Fruit fly (Drosophila melanogaster): ENCODE measurements around the gene Oli.

Gene Oli

DNA sequence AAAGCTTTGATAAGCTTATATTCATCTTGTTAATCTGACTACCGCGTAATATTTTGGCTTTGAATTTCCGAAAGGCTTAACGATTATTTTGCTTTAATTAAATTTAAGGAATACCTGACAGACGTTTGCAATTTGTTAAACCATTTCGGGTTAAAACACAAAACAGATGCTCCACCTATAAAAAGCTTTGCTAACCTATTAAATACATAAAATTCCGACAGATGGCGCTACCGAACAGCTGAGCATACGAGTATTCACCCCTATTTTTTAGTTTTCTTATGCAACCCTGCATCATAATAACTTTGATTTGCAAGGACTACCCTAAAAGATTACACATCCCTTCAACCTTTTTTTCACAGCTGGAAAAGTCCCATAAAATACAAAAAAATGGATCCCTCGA lies 869 bp downstream of the Oli start (continued):
- TF ChIP-seq abd-A (tag; optimal IDR thresholded peaks at IDR 0.05) (peak; percentile 66), CG15601 (tag; optimal IDR thresholded peaks at IDR 0.05) (peak; percentile 21), CG10209 (GFP tag; optimal IDR thresholded peaks at IDR 0.05) (peak; percentile 2), nmo (GFP tag; optimal IDR thresholded peaks at IDR 0.05) (peak; percentile 42), CG14441 (GFP tag; IDR thresholded peaks at IDR 0.05) (peak; percentile 25; the same call in 1 of the 2 replicates), CG17359 (tag; optimal IDR thresholded peaks at IDR 0.05) (peak; percentile 15), Rfx (GFP tag; IDR thresholded peaks at IDR 0.05) (peak; percentile 55; the same call in 1 of the 2 replicates), dysf (GFP tag; IDR thresholded peaks at IDR 0.05) (peak; percentile 41; the same call in 2 of the 3 replicates), cg (GFP tag; optimal IDR thresholded peaks at IDR 0.05) (no peak), CG18262 (tag; optimal IDR thresholded peaks at IDR 0.05) (peak; percentile 42), Myb (GFP tag; optimal IDR thresholded peaks at IDR 0.05) (peak; percentile 6), Fer1 (GFP tag; optimal IDR thresholded peaks at IDR 0.05) (peak; percentile 1), scrt (GFP tag; optimal IDR thresholded peaks at IDR 0.05) (peak; percentile 29), CG10267 (tag; optimal IDR thresholded peaks at IDR 0.05) (peak; percentile 16), sens (GFP tag) (peak; percentile 76), CG12219 (GFP tag; optimal IDR thresholded peaks at IDR 0.05) (no peak), CG1233 (GFP tag; optimal IDR thresholded peaks at IDR 0.05) (peak; percentile 18), lmd (GFP tag; IDR thresholded peaks at IDR 0.05) (peak; percentile 34; the same call in 1 of the 2 replicates), sr (GFP tag; IDR thresholded peaks at IDR 0.05) (no peak), CG30431 (GFP tag; optimal IDR thresholded peaks at IDR 0.05) (no peak), CG7928 (GFP tag; optimal IDR thresholded peaks at IDR 0.05) (peak; percentile 75), crp (GFP tag; optimal IDR thresholded peaks at IDR 0.05) (peak in 1 of 2 experiments; percentile 75), HHEX (GFP tag; optimal IDR thresholded peaks at IDR 0.05) (peak; percentile 14), chinmo (GFP tag; IDR thresholded peaks at IDR 0.05; ENCODE audit: partially characterized antibody) (0 out of 4 replicates have a peak, but pooled peaks have one; percentile 8), CG18476 (GFP tag; optimal IDR thresholded peaks at IDR 0.05) (no peak), psq (GFP tag; optimal IDR thresholded peaks at IDR 0.05) (no peak), crc (GFP tag; optimal IDR thresholded peaks at IDR 0.05) (no peak), sisA (GFP tag; IDR thresholded peaks at IDR 0.05) (peak; percentile 31; the same call in 1 of the 2 replicates), CG17568 (GFP tag; optimal IDR thresholded peaks at IDR 0.05) (peak; percentile 5), Fer3 (tag; optimal IDR thresholded peaks at IDR 0.05) (peak; percentile 5), tup (GFP tag; optimal IDR thresholded peaks at IDR 0.05) (no peak), vvl (GFP tag; IDR thresholded peaks at IDR 0.05) (peak; percentile 18; the same call in 1 of the 2 replicates), Sox100B (GFP tag; optimal IDR thresholded peaks at IDR 0.05) (peak; percentile 32), nerfin-1 (tag; optimal IDR thresholded peaks at IDR 0.05) (peak; percentile 57), sna (GFP tag; IDR thresholded peaks at IDR 0.05; ENCODE audit: partially characterized antibody) (no peak), NfI (GFP tag; optimal IDR thresholded peaks at IDR 0.05) (peak; percentile 33), CG17829 (tag; optimal IDR thresholded peaks at IDR 0.05) (peak; percentile 33), pzg (GFP tag; optimal IDR thresholded peaks at IDR 0.05) (peak; percentile 22), Ssrp (tag; optimal IDR thresholded peaks at IDR 0.05) (peak; percentile 13), Trl (optimal IDR thresholded peaks at IDR 0.05) (no peak), Trl (GFP tag; optimal IDR thresholded peaks at IDR 0.05) (peak; percentile 40), dmrt11E (tag; optimal IDR thresholded peaks at IDR 0.05) (peak; percentile 5), Pdp1 (GFP tag; optimal IDR thresholded peaks at IDR 0.05) (peak in 1 of 2 experiments; percentile 42), gsb-n (tag; optimal IDR thresholded peaks at IDR 0.05) (peak; percentile 7), Nf-YC (tag; optimal IDR thresholded peaks at IDR 0.05) (peak; percentile 28), NC2α (GFP tag; optimal IDR thresholded peaks at IDR 0.05) (no peak), Optix (GFP tag; IDR thresholded peaks at IDR 0.05) (0 out of 3 replicates have a peak, but pooled peaks have one; percentile 60), seq (GFP tag; IDR thresholded peaks at IDR 0.05) (peak; percentile 72), Med (GFP tag) (peak; percentile 87), CG7839 (tag; optimal IDR thresholded peaks at IDR 0.05) (peak; percentile 49)

Data from whole organism, embryonic.